Fruit fly (Drosophila melanogaster) whole organism, embryonic: ENCODE data around the gene Spase12.

Experiments
- Adf1 ChIP-seq: fragments of 200-800 bp; sonication (Bioruptor generic); IDR thresholded peaks from 2 replicates; pipeline ENCODE4 v1.3.6; 2022; ENCODE audit warnings: missing biosample characterization, missing genetic modification characterization
- BtbVII ChIP-seq: fragments of 200-800 bp; sonication (Bioruptor generic); optimal IDR thresholded peaks from 3 replicates; lab custom pipeline; 2017; ENCODE audit warnings: missing biosample characterization, mild to moderate bottlenecking, missing genetic modification characterization
- CG11093 ChIP-seq: fragments of 200-800 bp; sonication (Bioruptor generic); IDR thresholded peaks from 3 replicates; pipeline ENCODE4 v1.3.6; 2022; ENCODE audit warnings: missing biosample characterization, missing genetic modification characterization
- CG11456 ChIP-seq: fragments of 200-800 bp; sonication (Bioruptor generic); IDR thresholded peaks from 3 replicates; pipeline ENCODE4 v1.3.6; 2022; ENCODE audit warnings: missing biosample characterization, missing genetic modification characterization
- CG11695 ChIP-seq: fragments of 200-800 bp; sonication (Bioruptor generic); IDR thresholded peaks from 3 replicates; pipeline ENCODE4 v1.3.6; 2022; ENCODE audit warnings: missing biosample characterization, missing genetic modification characterization
- CG13123 ChIP-seq: fragments of 200-800 bp; sonication (Bioruptor generic); optimal IDR thresholded peaks from 2 replicates; lab custom pipeline; 2016; ENCODE audit warnings: missing biosample characterization, missing genetic modification characterization
- CG13296 ChIP-seq: fragments of 200-800 bp; sonication (Bioruptor generic); optimal IDR thresholded peaks from 3 replicates; lab custom pipeline; 2018; ENCODE audit warnings: missing biosample characterization, mild to moderate bottlenecking, missing genetic modification characterization
- CG15073 ChIP-seq: fragments of 200-800 bp; sonication (Bioruptor generic); optimal IDR thresholded peaks from 2 replicates; lab custom pipeline; 2016; ENCODE audit warnings: missing biosample characterization, missing genetic modification characterization
- CG1647 ChIP-seq: fragments of 200-800 bp; sonication (Bioruptor generic); optimal IDR thresholded peaks from 3 replicates; lab custom pipeline; 2016; ENCODE audit warnings: missing biosample characterization, missing genetic modification characterization
- CG17361 ChIP-seq: fragments of 200-800 bp; sonication (Bioruptor generic); IDR thresholded peaks from 3 replicates; pipeline ENCODE4 v1.3.6; 2022; ENCODE audit warnings: missing biosample characterization, missing genetic modification characterization
- CG17829 ChIP-seq: fragments of 200-800 bp; optimal IDR thresholded peaks from 2 replicates; lab custom pipeline; 2019; ENCODE audit warnings: missing biosample characterization, mild to moderate bottlenecking, missing genetic modification characterization, moderate library complexity
- CG2712 ChIP-seq: fragments of 200-800 bp; optimal IDR thresholded peaks from 3 replicates; lab custom pipeline; 2019; ENCODE audit warnings: missing biosample characterization, mild to moderate bottlenecking, missing genetic modification characterization, moderate library complexity
- CG30403 ChIP-seq: fragments of 200-800 bp; sonication (Bioruptor generic); optimal IDR thresholded peaks from 3 replicates; lab custom pipeline; 2016; ENCODE audit warnings: missing biosample characterization, missing genetic modification characterization
- CG31441 ChIP-seq: fragments of 200-800 bp; sonication (Bioruptor generic); IDR thresholded peaks from 2 replicates; pipeline ENCODE4 v1.3.6; 2022; ENCODE audit warnings: missing biosample characterization, missing genetic modification characterization
- CG34422 ChIP-seq: fragments of 200-800 bp; sonication (Bioruptor generic); IDR thresholded peaks from 3 replicates; pipeline ENCODE4 v1.3.6; 2022; ENCODE audit warnings: missing biosample characterization, missing genetic modification characterization
- CG4424 ChIP-seq: fragments of 200-800 bp; sonication (Bioruptor generic); optimal IDR thresholded peaks from 3 replicates; lab custom pipeline; 2016; ENCODE audit warnings: missing biosample characterization, missing genetic modification characterization
- CG4820 ChIP-seq: fragments of 200-800 bp; sonication (Bioruptor generic); optimal IDR thresholded peaks from 3 replicates; lab custom pipeline; 2016; ENCODE audit warnings: missing biosample characterization, missing genetic modification characterization
- CG6654 ChIP-seq: fragments of 200-800 bp; sonication (Bioruptor generic); optimal IDR thresholded peaks from 2 replicates; lab custom pipeline; 2017; ENCODE audit warnings: missing biosample characterization, mild to moderate bottlenecking, missing genetic modification characterization
- CG6689 ChIP-seq: fragments of 200-800 bp; sonication (Bioruptor generic); IDR thresholded peaks from 2 replicates; pipeline ENCODE4 v1.3.6; 2022; ENCODE audit warnings: missing biosample characterization, missing genetic modification characterization
- CG7839 ChIP-seq: fragments of 200-800 bp; sonication (Bioruptor generic); optimal IDR thresholded peaks from 3 replicates; lab custom pipeline; 2018; ENCODE audit warnings: missing biosample characterization, mild to moderate bottlenecking, missing genetic modification characterization, moderate library complexity
- D19A ChIP-seq: fragments of 200-800 bp; optimal IDR thresholded peaks from 3 replicates; lab custom pipeline; 2019; ENCODE audit warnings: missing biosample characterization, mild to moderate bottlenecking, missing genetic modification characterization, moderate library complexity
- Gsc ChIP-seq: fragments of 200-800 bp; sonication (Bioruptor generic); IDR thresholded peaks from 2 replicates; pipeline ENCODE4 v1.3.6; 2022; ENCODE audit warnings: missing biosample characterization, missing genetic modification characterization
- HmgZ ChIP-seq: fragments of 200-800 bp; sonication (Bioruptor generic); optimal IDR thresholded peaks from 2 replicates; lab custom pipeline; 2018; ENCODE audit warnings: missing biosample characterization, mild to moderate bottlenecking, missing genetic modification characterization
- Max ChIP-seq: fragments of 200-800 bp; sonication (Bioruptor generic); optimal IDR thresholded peaks from 2 replicates; lab custom pipeline; 2016; ENCODE audit warnings: missing biosample characterization, mild to moderate bottlenecking, missing genetic modification characterization
- Med ChIP-seq: fragments of 200-800 bp; sonication (Bioruptor generic); peaks from one replicate; lab custom pipeline; 2016; ENCODE audit warnings: missing biosample characterization, missing genetic modification characterization, mild to moderate bottlenecking, inconsistent platforms, moderate library complexity
- Mes4 ChIP-seq: fragments of 200-800 bp; sonication (Bioruptor generic); optimal IDR thresholded peaks from 2 replicates; lab custom pipeline; 2016; ENCODE audit warnings: missing biosample characterization, missing genetic modification characterization
- NFAT ChIP-seq: fragments of 200-800 bp; sonication (Bioruptor generic); IDR thresholded peaks from 2 replicates; pipeline ENCODE4 v1.3.6; 2022; ENCODE audit warnings: missing biosample characterization, missing genetic modification characterization
- Rfx ChIP-seq: fragments of 200-800 bp; sonication (Bioruptor generic); IDR thresholded peaks from 2 replicates; pipeline ENCODE4 v1.3.6; 2022; ENCODE audit warnings: missing biosample characterization, missing genetic modification characterization
- TFAM ChIP-seq: fragments of 200-800 bp; sonication (Bioruptor generic); optimal IDR thresholded peaks from 2 replicates; lab custom pipeline; 2017; ENCODE audit warnings: missing biosample characterization, missing genetic modification characterization, inconsistent platforms
- Xrp1 ChIP-seq: fragments of 200-800 bp; sonication (Bioruptor generic); IDR thresholded peaks from 2 replicates; pipeline ENCODE4 v1.3.6; 2022; ENCODE audit warnings: missing biosample characterization, missing genetic modification characterization
- ash1 ChIP-seq: fragments of 200-800 bp; sonication (Bioruptor generic); optimal IDR thresholded peaks from 2 replicates; lab custom pipeline; 2018; ENCODE audit warnings: missing biosample characterization, mild to moderate bottlenecking, missing genetic modification characterization
- btn ChIP-seq: fragments of 200-800 bp; sonication (Bioruptor generic); optimal IDR thresholded peaks from 2 replicates; lab custom pipeline; 2016; ENCODE audit warnings: missing biosample characterization, missing genetic modification characterization
- croc ChIP-seq: fragments of 200-800 bp; sonication (Bioruptor generic); conservative IDR thresholded peaks from 3 replicates; pipeline ENCODE4 v1.3.6; 2022; ENCODE audit warnings: missing biosample characterization, missing genetic modification characterization
- dmrt99B ChIP-seq: fragments of 200-800 bp; sonication (Bioruptor generic); optimal IDR thresholded peaks from 2 replicates; lab custom pipeline; 2018; ENCODE audit warnings: missing biosample characterization, mild to moderate bottlenecking, missing genetic modification characterization, moderate library complexity
- dysf ChIP-seq: fragments of 200-800 bp; sonication (Bioruptor generic); IDR thresholded peaks from 3 replicates; pipeline ENCODE4 v1.3.6; 2022; ENCODE audit warnings: missing biosample characterization, missing genetic modification characterization
- gem ChIP-seq: fragments of 200-800 bp; sonication (Bioruptor generic); optimal IDR thresholded peaks from 2 replicates; lab custom pipeline; 2019; ENCODE audit warnings: missing biosample characterization, mild to moderate bottlenecking, missing genetic modification characterization, moderate library complexity
- mam ChIP-seq: fragments of 200-800 bp; sonication (Bioruptor generic); optimal IDR thresholded peaks from 3 replicates; lab custom pipeline; 2016; ENCODE audit warnings: missing biosample characterization, missing genetic modification characterization
- nmo ChIP-seq: fragments of 200-800 bp; sonication (Bioruptor generic); optimal IDR thresholded peaks from 2 replicates; lab custom pipeline; 2018; ENCODE audit warnings: missing biosample characterization, mild to moderate bottlenecking, missing genetic modification characterization, moderate library complexity
- nom ChIP-seq: fragments of 200-800 bp; sonication (Bioruptor generic); optimal IDR thresholded peaks from 2 replicates; lab custom pipeline; 2017; ENCODE audit warnings: missing biosample characterization, missing genetic modification characterization, mild to moderate bottlenecking, moderate library complexity, missing genetic modification reagents
- prd ChIP-seq, 3 experiments: fragments of >200 bp in 2 of 3; fragments of 200-800 bp in 1 of 3; sonication (Bioruptor generic) in 1 of 3; optimal IDR thresholded peaks in 2 of 3; IDR thresholded peaks in 1 of 3; 2 replicates in 2 of 3; 3 replicates in 1 of 3; pipeline versions ENCODE4 v1.3.6 to Lab custom; 2017 to 2022; ENCODE audit warnings: missing biosample characterization in 1 of 3, missing genetic modification characterization in 1 of 3
- row ChIP-seq: fragments of 200-800 bp; sonication (Bioruptor generic); IDR thresholded peaks from 3 replicates; pipeline ENCODE4 v1.3.6; 2022; ENCODE audit warnings: missing biosample characterization, missing genetic modification characterization
- sima ChIP-seq: fragments of 200-800 bp; sonication (Bioruptor generic); optimal IDR thresholded peaks from 2 replicates; lab custom pipeline; 2016; ENCODE audit warnings: missing biosample characterization, missing genetic modification characterization
- slou ChIP-seq: fragments of 200-800 bp; sonication (Bioruptor generic); optimal IDR thresholded peaks from 3 replicates; lab custom pipeline; 2016; ENCODE audit warnings: missing biosample characterization, missing genetic modification characterization
- sr ChIP-seq: fragments of 200-800 bp; sonication (Bioruptor generic); IDR thresholded peaks from 3 replicates; pipeline ENCODE4 v1.3.6; 2022; ENCODE audit warnings: missing biosample characterization, missing genetic modification characterization
- twi ChIP-seq: fragments of 200-800 bp; optimal IDR thresholded peaks from 2 replicates; lab custom pipeline; 2019; ENCODE audit warnings: missing biosample characterization, mild to moderate bottlenecking, missing genetic modification characterization, moderate library complexity
- unpg ChIP-seq: fragments of 200-800 bp; sonication (Bioruptor generic); optimal IDR thresholded peaks from 3 replicates; lab custom pipeline; 2018; ENCODE audit warnings: missing biosample characterization, mild to moderate bottlenecking, missing genetic modification characterization, moderate library complexity
- vvl ChIP-seq: fragments of 200-800 bp; sonication (Bioruptor generic); IDR thresholded peaks from 2 replicates; pipeline ENCODE4 v1.3.6; 2022; ENCODE audit warnings: missing biosample characterization, missing genetic modification characterization
- wek ChIP-seq: fragments of 200-800 bp; sonication (Bioruptor generic); optimal IDR thresholded peaks from 3 replicates; lab custom pipeline; 2018; ENCODE audit warnings: missing biosample characterization, mild to moderate bottlenecking, missing genetic modification characterization, moderate library complexity

Spase12 gene

DNA sequence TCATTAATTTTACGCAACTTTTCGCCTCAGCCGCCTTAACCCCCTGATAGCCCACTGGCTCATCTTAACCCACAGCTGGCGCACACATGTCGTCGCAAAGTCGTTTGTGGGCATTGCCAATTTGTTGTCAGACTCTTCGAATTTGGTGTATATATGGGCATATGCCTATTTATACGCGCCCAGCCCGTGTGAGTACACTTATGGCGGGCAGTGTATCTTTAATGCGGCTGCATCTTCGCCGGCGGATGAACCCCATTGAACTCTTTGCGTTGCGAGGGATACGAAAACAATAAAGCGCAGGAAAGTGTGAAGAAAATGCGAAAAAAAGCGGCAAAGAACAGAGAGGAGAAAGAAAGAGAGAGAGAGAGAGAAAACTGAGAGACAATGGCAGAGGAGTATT, 29.9 kb downstream of the Spase12 start (continued):
- TF ChIP-seq sr (GFP tag; lab: Robert Waterston, UW) (no peak), Rfx (peak; percentile 23; the same call in 1 of the 2 replicates), CG6654 (GFP tag; lab: Kevin White, UChicago) (no peak), BtbVII (no peak)
- TF ChIP-seq, all 482 proteins: peak for 19

DNA sequence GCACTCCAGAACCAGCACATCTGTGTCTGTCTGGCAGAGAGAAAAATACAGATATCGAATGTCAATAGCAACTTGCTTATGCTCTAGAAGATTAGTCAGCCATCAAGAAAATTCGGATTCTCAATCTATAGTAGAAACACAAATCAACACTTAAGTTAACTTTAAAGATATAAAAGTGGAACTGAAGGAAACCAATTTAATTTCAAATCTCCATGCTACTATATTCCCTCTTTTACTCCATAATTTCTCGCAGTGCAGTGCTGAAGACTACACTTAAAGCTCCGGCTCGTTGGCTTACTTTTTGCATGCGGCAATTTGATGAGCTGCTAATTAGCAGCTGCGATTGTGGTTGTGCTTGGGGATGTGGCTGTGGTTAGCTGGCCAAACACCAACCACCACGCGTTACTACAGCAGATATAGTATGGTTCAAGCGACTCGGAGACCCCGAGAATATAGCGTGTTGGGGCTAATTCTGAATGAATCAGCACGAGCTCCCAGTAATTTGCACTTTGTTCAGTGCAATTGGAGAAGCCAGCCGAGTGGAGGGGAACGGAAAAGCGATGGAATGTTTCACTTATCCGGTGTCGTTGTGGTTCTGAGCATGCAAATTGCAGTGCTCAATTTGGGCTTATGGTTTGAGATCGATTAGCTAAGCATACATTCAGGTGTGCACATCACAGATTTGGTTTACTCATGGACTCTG, 30.6 kb downstream of the Spase12 start:
- TF ChIP-seq CG11093 (GFP tag; lab: Robert Waterston, UW) (no peak), CG11456 (GFP tag; lab: Robert Waterston, UW) (no peak), Med (GFP tag; lab: Kevin White, UChicago) (peak; percentile 64), CG13123 (no peak), CG17361 (GFP tag; lab: Robert Waterston, UW) (peak; percentile 56; the same call in 2 of the 3 replicates), CG6689 (GFP tag; lab: Robert Waterston, UW) (peak; percentile 40; the same call in 1 of the 2 replicates), croc (GFP tag; lab: Robert Waterston, UW) (no peak), CG13296 (no peak), HmgZ (no peak), Mes4 (GFP tag; lab: Kevin White, UChicago) (no peak), dysf (GFP tag; lab: Robert Waterston, UW) (0 out of 3 replicates have a peak, but pooled peaks have one; percentile 28), row (0 out of 3 replicates have a peak, but pooled peaks have one; percentile 10), CG2712 (peak; percentile 50), Xrp1 (GFP tag; lab: Robert Waterston, UW) (peak; percentile 25; the same call in 1 of the 2 replicates), twi (tag; lab: Kevin White, UChicago) (peak; percentile 86), CG34422 (no peak), D19A (tag; lab: Kevin White, UChicago) (peak; percentile 11), gem (tag; lab: Kevin White, UChicago) (peak; percentile 42), unpg (GFP tag; lab: Kevin White, UChicago) (peak; percentile 22), mam (no peak), slou (GFP tag; lab: Kevin White, UChicago) (no peak), TFAM (GFP tag; lab: Kevin White, UChicago) (no peak), CG15073 (GFP tag; lab: Kevin White, UChicago) (no peak), sima (GFP tag; lab: Kevin White, UChicago) (no peak), CG31441 (GFP tag; lab: Robert Waterston, UW) (peak; percentile 43; the same call in 1 of the 2 replicates), Gsc (GFP tag; lab: Robert Waterston, UW) (no peak), vvl (GFP tag; lab: Robert Waterston, UW) (0 out of 2 replicates have a peak, but pooled peaks have one; percentile 38), dmrt99B (tag; lab: Kevin White, UChicago) (peak; percentile 15), CG4424 (GFP tag; lab: Kevin White, UChicago) (no peak), CG7839 (tag; lab: Kevin White, UChicago) (peak; percentile 3), CG17829 (peak; percentile 24), CG1647 (GFP tag; lab: Kevin White, UChicago) (no peak), NFAT (no peak), btn (GFP tag; lab: Kevin White, UChicago) (no peak), nom (GFP tag; lab: Kevin White, UChicago) (peak; percentile 60), Max (GFP tag; lab: Kevin White, UChicago) (no peak), wek (GFP tag; lab: Kevin White, UChicago) (no peak), prd (optimal IDR thresholded peaks at IDR 0.05; lab: Kevin White, UChicago) (no peak), prd (GFP tag; IDR thresholded peaks at IDR 0.05; lab: Robert Waterston, UW) (peak; percentile 21; the same call in 1 of the 3 replicates), CG30403 (GFP tag; lab: Kevin White, UChicago) (peak; percentile 4), CG4820 (GFP tag; lab: Kevin White, UChicago) (no peak), nmo (GFP tag; lab: Kevin White, UChicago) (peak; percentile 30), Adf1 (GFP tag; lab: Robert Waterston, UW) (no peak), ash1 (GFP tag; lab: Kevin White, UChicago) (no peak), CG11695 (no peak)
